Fruit fly (Drosophila melanogaster) whole organism: ENCODE measurements around the gene Acp32CD.

Experiments used
- CG8478 ChIP-seq: fragments of >200 bp; optimal IDR thresholded peaks from 2 replicates; lab custom pipeline; 2018; ENCODE audit warnings: inconsistent platforms
- Dll ChIP-seq: fragments of >200 bp; optimal IDR thresholded peaks from 2 replicates; lab custom pipeline; 2017
- EcR ChIP-seq, 2 experiments: fragments of >200 bp; optimal IDR thresholded peaks; 2 replicates each; lab custom pipeline; 2017; ENCODE audit warnings: missing biosample characterization in 2 of 2, missing genetic modification characterization in 2 of 2, missing genetic modification reagents in 2 of 2
- pan ChIP-seq: fragments of >200 bp; optimal IDR thresholded peaks from 2 replicates; lab custom pipeline; 2017
- psq ChIP-seq: fragments of >200 bp; optimal IDR thresholded peaks from 2 replicates; lab custom pipeline; 2017
- usp ChIP-seq: fragments of >200 bp; optimal IDR thresholded peaks from 2 replicates; lab custom pipeline; 2017; ENCODE audit warnings: missing biosample characterization, missing genetic modification characterization, mixed read lengths

Acp32CD gene

dm6 chr2L:11022804-11023203 lies 7.4 kb downstream of the Acp32CD start:
- TF ChIP-seq pan (lab: Kevin White, UChicago), result no peak

dm6 chr2L:11023875-11024274 lies 8.5 kb downstream of the Acp32CD start:
- TF ChIP-seq usp (GFP tag; lab: Kevin White, UChicago) (no peak), EcR (GFP tag; optimal IDR thresholded peaks at IDR 0.05; lab: Kevin White, UChicago) (no peak), pan (lab: Kevin White, UChicago) (no peak), psq (lab: Kevin White, UChicago) (no peak), Dll (lab: Kevin White, UChicago) (no peak), CG8478 (lab: Kevin White, UChicago) (no peak)

dm6 chr2L:11027213-11027612 lies 11.8 kb downstream of the Acp32CD start:
- TF ChIP-seq CG8478 (lab: Kevin White, UChicago) (no peak), usp (GFP tag; lab: Kevin White, UChicago) (no peak), Dll (lab: Kevin White, UChicago) (no peak), pan (lab: Kevin White, UChicago) (no peak), EcR (GFP tag; optimal IDR thresholded peaks at IDR 0.05; lab: Kevin White, UChicago) (no peak), psq (lab: Kevin White, UChicago) (no peak)

- no peak for TF ChIP-seq pan (lab: Kevin White, UChicago)
- TF ChIP-seq EcR (GFP tag; optimal IDR thresholded peaks at IDR 0.05; lab: Kevin White, UChicago), result no peak
- TF ChIP-seq CG8478 (lab: Kevin White, UChicago), result no peak
- TF ChIP-seq psq (lab: Kevin White, UChicago), result no peak
- no peak for TF ChIP-seq Dll (lab: Kevin White, UChicago)
- TF ChIP-seq usp (GFP tag; lab: Kevin White, UChicago), result no peak
These were observed 12.5 kb downstream of the Acp32CD start for dm6 chr2L:11027825-11028496.

dm6 chr2L:11032285-11032970 lies 17.0 kb downstream of the Acp32CD start:
- no peak for TF ChIP-seq EcR (GFP tag; optimal IDR thresholded peaks at IDR 0.05; lab: Kevin White, UChicago)
- no peak for TF ChIP-seq CG8478 (lab: Kevin White, UChicago)
- TF ChIP-seq psq (lab: Kevin White, UChicago), result no peak
- TF ChIP-seq Dll (lab: Kevin White, UChicago), result no peak
- TF ChIP-seq pan (lab: Kevin White, UChicago), result no peak
- no peak for TF ChIP-seq usp (GFP tag; lab: Kevin White, UChicago)

- TF ChIP-seq psq (lab: Kevin White, UChicago), result no peak
- TF ChIP-seq pan (lab: Kevin White, UChicago), result no peak
- TF ChIP-seq EcR (GFP tag; optimal IDR thresholded peaks at IDR 0.05; lab: Kevin White, UChicago), result no peak
- no peak for TF ChIP-seq CG8478 (lab: Kevin White, UChicago)
- TF ChIP-seq usp (GFP tag; lab: Kevin White, UChicago), result no peak
- no peak for TF ChIP-seq Dll (lab: Kevin White, UChicago)
These were observed 19.1 kb downstream of the Acp32CD start, which contains the start of gene CG18666 for dm6 chr2L:11034495-11034894. Gene CG18666 (plus strand): TSS chr2L:11034795.

dm6 chr2L:11037583-11038517 lies 22.4 kb downstream of the Acp32CD start:
- TF ChIP-seq EcR (GFP tag; optimal IDR thresholded peaks at IDR 0.05; lab: Kevin White, UChicago) (no peak), usp (GFP tag; lab: Kevin White, UChicago) (no peak), pan (lab: Kevin White, UChicago) (no peak), CG8478 (lab: Kevin White, UChicago) (no peak), Dll (lab: Kevin White, UChicago) (no peak), psq (lab: Kevin White, UChicago) (no peak)

- TF ChIP-seq pan (lab: Kevin White, UChicago) (no peak), psq (lab: Kevin White, UChicago) (no peak)
These were observed 23.5 kb downstream of the Acp32CD start for dm6 chr2L:11038918-11039317.

dm6 chr2L:11039548-11040144 lies 24.2 kb downstream of the Acp32CD start:
- TF ChIP-seq psq (lab: Kevin White, UChicago) (no peak), pan (lab: Kevin White, UChicago) (no peak), CG8478 (lab: Kevin White, UChicago) (no peak), Dll (lab: Kevin White, UChicago) (no peak), usp (GFP tag; lab: Kevin White, UChicago) (no peak), EcR (GFP tag; optimal IDR thresholded peaks at IDR 0.05; lab: Kevin White, UChicago) (no peak)

dm6 chr2L:11041074-11041473 lies 25.7 kb downstream of the Acp32CD start:
- TF ChIP-seq usp (GFP tag; lab: Kevin White, UChicago) (no peak), EcR (GFP tag; optimal IDR thresholded peaks at IDR 0.05; lab: Kevin White, UChicago) (no peak), Dll (lab: Kevin White, UChicago) (no peak), CG8478 (lab: Kevin White, UChicago) (no peak), psq (lab: Kevin White, UChicago) (no peak), pan (lab: Kevin White, UChicago) (no peak)
